Worm (Caenorhabditis elegans): ENCODE measurements around the gene gsto-1.

DNA sequence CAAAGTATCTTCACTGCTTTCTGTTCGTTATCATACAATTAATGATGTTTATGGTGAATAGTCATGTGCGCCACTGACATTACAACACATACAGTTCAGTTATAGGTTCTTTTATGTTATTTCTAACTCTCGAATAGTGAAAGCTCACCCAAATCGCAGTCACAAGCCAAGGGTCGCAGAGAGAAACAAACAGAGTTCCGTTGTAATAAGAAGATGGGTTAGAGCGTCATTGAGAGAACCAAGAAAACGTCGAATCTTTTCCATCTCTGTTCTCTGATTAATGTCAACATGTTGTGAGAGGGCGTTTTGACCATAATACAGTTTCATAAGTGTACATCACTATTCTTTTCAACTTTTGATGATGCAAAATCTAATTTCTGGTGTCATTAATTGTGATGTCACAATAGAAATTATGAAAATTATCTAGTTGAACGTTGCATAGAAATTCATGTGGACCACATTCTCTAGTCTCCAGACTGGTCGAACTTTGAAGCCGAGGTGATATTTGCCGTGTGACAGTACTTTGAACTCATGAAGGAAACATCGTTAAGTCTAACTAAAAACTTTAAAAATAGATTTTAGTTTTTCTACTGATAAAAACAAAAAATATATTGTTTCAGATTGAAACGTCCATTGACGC, 27.3 kb upstream of the gsto-1 start:
- no peak for TF ChIP-seq skn-1 (tag; optimal IDR thresholded peaks at IDR 0.05)
- TF ChIP-seq lin-39 (tag; optimal IDR thresholded peaks at IDR 0.05) = no peak
- TF ChIP-seq dpl-1 (GFP tag; optimal IDR thresholded peaks at IDR 0.05) = peak in 2 of 3 experiments; percentile 13 to 19
- no peak for TF ChIP-seq fkh-10 (GFP tag; optimal IDR thresholded peaks at IDR 0.05)
- no peak for TF ChIP-seq nhr-237 (tag; optimal IDR thresholded peaks at IDR 0.05)
- peak; percentile 44 for TF ChIP-seq tbx-2 (tag; optimal IDR thresholded peaks at IDR 0.05)
- TF ChIP-seq lin-35 (GFP tag; optimal IDR thresholded peaks at IDR 0.05) = peak in 1 of 2 experiments; percentile 39
- peak; percentile 68 for TF ChIP-seq nhr-20 (tag; optimal IDR thresholded peaks at IDR 0.05)
- TF ChIP-seq efl-1 (optimal IDR thresholded peaks at IDR 0.05) = no peak
- peak in 1 of 2 experiments; percentile 82 for TF ChIP-seq efl-1 (GFP tag; optimal IDR thresholded peaks at IDR 0.05 in 1 of 2)
- no peak for TF ChIP-seq ztf-11 (tag; optimal IDR thresholded peaks at IDR 0.05)
- no peak for TF ChIP-seq fos-1 (tag; optimal IDR thresholded peaks at IDR 0.05)
- TF ChIP-seq dsc-1 (tag; optimal IDR thresholded peaks at IDR 0.05) = no peak
- TF ChIP-seq nhr-11 (tag; optimal IDR thresholded peaks at IDR 0.05) = no peak
- no peak for TF ChIP-seq aly-2 (tag; optimal IDR thresholded peaks at IDR 0.05)
